Worm (Caenorhabditis elegans): ENCODE measurements around the gene C08E8.10.

The C08E8.10 gene

ce11 chrV:18339807-18340206 is at the start of gene C08E8.10:
TSS of gene C08E8.10 (minus strand) at chrV:18339907.
- TF ChIP-seq ztf-18 (tag; optimal IDR thresholded peaks at IDR 0.05), result no peak
- no peak for TF ChIP-seq unc-62 (GFP tag; optimal IDR thresholded peaks at IDR 0.05)
- no peak for TF ChIP-seq ceh-40 (GFP tag; IDR thresholded peaks at IDR 0.05)
- TF ChIP-seq C06A6.2 (GFP tag; conservative IDR thresholded peaks at IDR 0.05), result no peak
- no peak for TF ChIP-seq attf-6 (GFP tag; IDR thresholded peaks at IDR 0.05)

ce11 chrV:18389046-18389445 is 49.3 kb upstream of the C08E8.10 start, which contains the start of the genes Y51A2B.4 and Y51A2B.5:
TSS of gene Y51A2B.4 (minus strand) at chrV:18389146.
TSS of gene Y51A2B.5 (plus strand) at chrV:18389277.
- TF ChIP-seq ceh-100 (GFP tag; IDR thresholded peaks at IDR 0.05), result no peak
- no peak for TF ChIP-seq somi-1 (GFP tag; optimal IDR thresholded peaks at IDR 0.05)
- TF ChIP-seq ceh-40 (GFP tag; IDR thresholded peaks at IDR 0.05), result no peak
- TF ChIP-seq B0035.1 (tag; optimal IDR thresholded peaks at IDR 0.05), result no peak
- no peak for TF ChIP-seq lin-40 (tag; optimal IDR thresholded peaks at IDR 0.05)
- no peak for TF ChIP-seq K11D2.4 (GFP tag; IDR thresholded peaks at IDR 0.05)
- TF ChIP-seq madf-10 (tag; optimal IDR thresholded peaks at IDR 0.05), result no peak
- TF ChIP-seq F22D6.2 (tag; optimal IDR thresholded peaks at IDR 0.05), result no peak
- TF ChIP-seq tbp1 (GFP tag; optimal IDR thresholded peaks at IDR 0.05), result no peak
- TF ChIP-seq mxl-1 (tag; optimal IDR thresholded peaks at IDR 0.05), result no peak
- TF ChIP-seq pbrm-1 (GFP tag; IDR thresholded peaks at IDR 0.05), result no peak
- TF ChIP-seq F10E7.11 (tag; optimal IDR thresholded peaks at IDR 0.05), result no peak
- TF ChIP-seq cebp-1 (GFP tag; IDR thresholded peaks at IDR 0.05), result no peak
- no peak for TF ChIP-seq cebp-1 (tag; optimal IDR thresholded peaks at IDR 0.05)
- no peak for TF ChIP-seq egl-18 (GFP tag; IDR thresholded peaks at IDR 0.05)
- no peak for TF ChIP-seq hrde-1 (tag; optimal IDR thresholded peaks at IDR 0.05; ENCODE audit: borderline replicate concordance)
- TF ChIP-seq ceh-58 (GFP tag; IDR thresholded peaks at IDR 0.05), result no peak
- TF ChIP-seq sdz-38 (tag; optimal IDR thresholded peaks at IDR 0.05), result no peak
- no peak for TF ChIP-seq Y56A3A.18 (GFP tag; IDR thresholded peaks at IDR 0.05)
- TF ChIP-seq B0019.2 (GFP tag; conservative IDR thresholded peaks at IDR 0.05), result no peak

ce11 chrV:18382590-18382989 is 42.9 kb upstream of the C08E8.10 start, which contains the start of gene nhr-288:
TSS of gene nhr-288 (minus strand) at chrV:18382690.
- no peak for TF ChIP-seq somi-1 (GFP tag; optimal IDR thresholded peaks at IDR 0.05)

- TF ChIP-seq F33H1.4 (GFP tag; IDR thresholded peaks at IDR 0.05), result no peak
- no peak for TF ChIP-seq C06A6.2 (GFP tag; conservative IDR thresholded peaks at IDR 0.05)
- no peak for TF ChIP-seq ama-1 (optimal IDR thresholded peaks at IDR 0.05)
- TF ChIP-seq ama-1 (GFP tag; optimal IDR thresholded peaks at IDR 0.05), result no peak
- TF ChIP-seq ceh-27 (GFP tag; optimal IDR thresholded peaks at IDR 0.05), result no peak
- TF ChIP-seq dpff-1 (tag; optimal IDR thresholded peaks at IDR 0.05), result no peak
- TF ChIP-seq aptf-2 (GFP tag; conservative IDR thresholded peaks at IDR 0.05), result no peak
- TF ChIP-seq ZK185.1 (tag; optimal IDR thresholded peaks at IDR 0.05; ENCODE audit: poor library complexity, severe bottlenecking), result no peak
- no peak for TF ChIP-seq madf-8 (GFP tag; conservative IDR thresholded peaks at IDR 0.05)
- no peak for TF ChIP-seq rec-8 (tag; optimal IDR thresholded peaks at IDR 0.05)
- TF ChIP-seq attf-3 (GFP tag; conservative IDR thresholded peaks at IDR 0.05), result no peak
- no peak for TF ChIP-seq hsf-1 (GFP tag; IDR thresholded peaks at IDR 0.05)
- no peak for TF ChIP-seq tbx-9 (tag; optimal IDR thresholded peaks at IDR 0.05; ENCODE audit: borderline replicate concordance)
- TF ChIP-seq let-607 (tag; optimal IDR thresholded peaks at IDR 0.05), result no peak
- TF ChIP-seq nhr-120 (GFP tag; IDR thresholded peaks at IDR 0.05), result no peak
- no peak for TF ChIP-seq nhr-80 (tag; optimal IDR thresholded peaks at IDR 0.05)
- TF ChIP-seq ztf-6 (GFP tag; IDR thresholded peaks at IDR 0.05), result no peak
Measured at ce11 chrV:18378819-18379218, 39.1 kb upstream of the C08E8.10 start, which contains the start of gene Y51A2B.8. TSS of gene Y51A2B.8 (plus strand) at chrV:18379119.

Measured in whole organism, young adult.